Worm (Caenorhabditis elegans): Measurements from ENCODE around the gene rbg-3.

ce11 chrIII:4708909-4709308 lies 45.3 kb upstream of the rbg-3 start, which contains the start of gene T04A8.18:
- TF ChIP-seq nhr-28 (tag; optimal IDR thresholded peaks at IDR 0.05) (no peak), elt-3 (tag; optimal IDR thresholded peaks at IDR 0.05) (no peak), lin-13 (tag; optimal IDR thresholded peaks at IDR 0.05) (no peak), mep-1 (tag; optimal IDR thresholded peaks at IDR 0.05) (no peak), nhr-12 (tag; optimal IDR thresholded peaks at IDR 0.05) (no peak), nhr-76 (tag; optimal IDR thresholded peaks at IDR 0.05) (no peak), ces-1 (GFP tag; optimal IDR thresholded peaks at IDR 0.05) (no peak)

Data from whole organism, mixed stage, embryonic.